Worm (Caenorhabditis elegans) whole organism, L1 larva: Measurements from ENCODE around the gene rig-4.

Source experiments
- aly-2 ChIP-seq: fragments of 150-350 bp; optimal IDR thresholded peaks from 2 replicates; lab custom pipeline; 2014; ENCODE audit warnings: missing biosample characterization, missing genetic modification characterization
- ama-1 ChIP-seq: fragments of 150-350 bp; optimal IDR thresholded peaks from 2 replicates; lab custom pipeline; 2014
- egl-27 ChIP-seq, 2 experiments: fragments of 150-350 bp in 1 of 2; sonication (generic microtip); optimal IDR thresholded peaks; 3 replicates each; lab custom pipeline; 2017 to 2018; ENCODE audit warnings: missing biosample characterization in 2 of 2, missing genetic modification characterization in 2 of 2, missing genetic modification reagents in 2 of 2
- fkh-10 ChIP-seq: sonication (generic microtip); optimal IDR thresholded peaks from 2 replicates; lab custom pipeline; 2017; ENCODE audit warnings: missing biosample characterization, missing genetic modification reagents, missing genetic modification characterization
- grh-1 ChIP-seq: fragments of 200-800 bp; sonication (Bioruptor generic); IDR thresholded peaks from 2 replicates; pipeline ENCODE4 v1.3.6; 2022; ENCODE audit warnings: missing genetic modification reagents, missing genetic modification characterization, missing compliant biosample characterization
- irx-1 ChIP-seq: sonication (generic microtip); optimal IDR thresholded peaks from 2 replicates; lab custom pipeline; 2016; ENCODE audit warnings: missing genetic modification characterization, missing compliant biosample characterization
- nhr-11 ChIP-seq: fragments of 150-350 bp; optimal IDR thresholded peaks from 2 replicates; lab custom pipeline; 2014; ENCODE audit warnings: missing biosample characterization, missing genetic modification characterization
- nhr-237 ChIP-seq: fragments of 150-350 bp; optimal IDR thresholded peaks from 2 replicates; lab custom pipeline; 2014; ENCODE audit warnings: missing biosample characterization, missing genetic modification characterization
- nhr-77 ChIP-seq: fragments of 150-350 bp; optimal IDR thresholded peaks from 2 replicates; lab custom pipeline; 2014; ENCODE audit warnings: missing biosample characterization, missing genetic modification characterization
- nhr-85 ChIP-seq: sonication (generic microtip); peaks from one replicate; lab custom pipeline; 2016; ENCODE audit warnings: missing genetic modification characterization, inconsistent platforms, missing compliant biosample characterization
- rnt-1 ChIP-seq: sonication (generic microtip); optimal IDR thresholded peaks from 2 replicates; lab custom pipeline; 2016; ENCODE audit warnings: mild to moderate bottlenecking, missing genetic modification characterization, moderate library complexity, missing compliant biosample characterization
- swsn-7 ChIP-seq: sonication (generic microtip); optimal IDR thresholded peaks from 2 replicates; lab custom pipeline; 2016; ENCODE audit warnings: missing genetic modification characterization, missing compliant biosample characterization
- zip-4 ChIP-seq: fragments of 200-800 bp; sonication (Bioruptor generic); optimal IDR thresholded peaks from 2 replicates; lab custom pipeline; 2018; ENCODE audit warnings: mild to moderate bottlenecking, missing genetic modification characterization, moderate library complexity, missing compliant biosample characterization

- TF ChIP-seq nhr-237 (no peak), ama-1 (lab: Kevin White, UChicago) (no peak), aly-2 (no peak), zip-4 (GFP tag; lab: Kevin White, UChicago) (no peak), irx-1 (no peak), nhr-77 (no peak), rnt-1 (no peak), nhr-11 (no peak), grh-1 (GFP tag; lab: Robert Waterston, UW) (no peak), swsn-7 (tag; lab: Kevin White, UChicago) (no peak), nhr-85 (peak; percentile 13), egl-27 (tag; optimal IDR thresholded peaks at IDR 0.05; lab: Kevin White, UChicago) (no peak), fkh-10 (no peak)
Observed at ce11 chrIV:8023861-8024260, 19.9 kb upstream of the rig-4 start.
